Worm (Caenorhabditis elegans): ENCODE results near the gene coq-5.

- no peak for TF ChIP-seq ama-1 (optimal IDR thresholded peaks at IDR 0.05)
- no peak for TF ChIP-seq hmbx-1 (tag; optimal IDR thresholded peaks at IDR 0.05)
- TF ChIP-seq flt-1 (GFP tag; IDR thresholded peaks at IDR 0.05) = no peak
- TF ChIP-seq ceh-13 (GFP tag; optimal IDR thresholded peaks at IDR 0.05) = no peak
These were observed 23.4 kb downstream of the coq-5 start for ce11 chrIII:7834848-7835247.
